Worm (Caenorhabditis elegans): ENCODE data around the gene ZK1320.11.

- TF ChIP-seq ceh-16 (tag; optimal IDR thresholded peaks at IDR 0.05), result no peak
- TF ChIP-seq unc-62 (GFP tag; optimal IDR thresholded peaks at IDR 0.05), result no peak
- TF ChIP-seq tbx-2 (tag; optimal IDR thresholded peaks at IDR 0.05), result no peak
- TF ChIP-seq fkh-10 (GFP tag; optimal IDR thresholded peaks at IDR 0.05), result no peak
Observed at ce11 chrII:9667382-9667781, at the start of gene ZK1320.11.

Data from whole organism, L3 larva.